Worm (Caenorhabditis elegans) whole organism, L4 larva: ENCODE data around the gene C04G6.11.

Experiments
- F10B5.3 ChIP-seq: sonication (generic microtip); optimal IDR thresholded peaks from 2 replicates; lab custom pipeline; 2016; ENCODE audit warnings: mild to moderate bottlenecking, missing genetic modification characterization, missing compliant biosample characterization
- T26A8.4 ChIP-seq: fragments of 200-800 bp; sonication (Bioruptor generic); IDR thresholded peaks from 2 replicates; pipeline ENCODE4 v1.3.6; 2022; ENCODE audit warnings: missing genetic modification characterization, missing compliant biosample characterization
- Y48G9A.11 ChIP-seq: fragments of 200-800 bp; sonication (Bioruptor generic); IDR thresholded peaks from 2 replicates; pipeline ENCODE4 v1.3.6; 2022; ENCODE audit warnings: missing genetic modification reagents, missing genetic modification characterization, missing compliant biosample characterization
- ZK546.5 ChIP-seq, 2 experiments: sonication (generic microtip); optimal IDR thresholded peaks; 2 replicates each; lab custom pipeline; 2017; ENCODE audit warnings: missing biosample characterization in 2 of 2, missing genetic modification characterization in 2 of 2
- ama-1 ChIP-seq: fragments of 150-350 bp; optimal IDR thresholded peaks from 2 replicates; lab custom pipeline; 2014; ENCODE audit warnings: inconsistent platforms, mixed read lengths
- ceh-20 ChIP-seq: fragments of 200-800 bp; sonication (Bioruptor generic); IDR thresholded peaks from 2 replicates; pipeline ENCODE4 v1.3.6; 2022; ENCODE audit warnings: missing genetic modification reagents, missing genetic modification characterization, missing compliant biosample characterization
- ceh-32 ChIP-seq: sonication (generic microtip); optimal IDR thresholded peaks from 2 replicates; lab custom pipeline; 2016; ENCODE audit warnings: mild to moderate bottlenecking, missing genetic modification characterization, missing compliant biosample characterization; ENCODE audit not compliant: poor library complexity
- ceh-44 ChIP-seq: fragments of 200-800 bp; sonication (Bioruptor generic); IDR thresholded peaks from 2 replicates; pipeline ENCODE4 v1.3.6; 2022; ENCODE audit warnings: missing genetic modification reagents, missing genetic modification characterization, missing compliant biosample characterization
- daf-16 ChIP-seq, 3 experiments: sonication (generic microtip); optimal IDR thresholded peaks; 2 replicates each; lab custom pipeline; 2016 to 2017; ENCODE audit warnings: missing genetic modification characterization in 3 of 3, missing genetic modification reagents in 3 of 3, mild to moderate bottlenecking in 2 of 3, missing compliant biosample characterization in 2 of 3, missing biosample characterization in 1 of 3, moderate library complexity in 1 of 3
- daf-19 ChIP-seq: fragments of 200-800 bp; sonication (Bioruptor generic); conservative IDR thresholded peaks from 2 replicates; pipeline ENCODE4 v1.3.6; 2022; ENCODE audit warnings: missing genetic modification characterization, missing compliant biosample characterization
- dmd-8 ChIP-seq: fragments of 200-800 bp; sonication (Bioruptor generic); IDR thresholded peaks from 2 replicates; pipeline ENCODE4 v1.3.6; 2022; ENCODE audit warnings: missing genetic modification characterization, missing compliant biosample characterization
- lin-29 ChIP-seq: fragments of 200-800 bp; sonication (Bioruptor generic); IDR thresholded peaks from 2 replicates; pipeline ENCODE4 v1.3.6; 2022; ENCODE audit warnings: missing genetic modification reagents, missing genetic modification characterization, missing compliant biosample characterization
- lin-39 ChIP-seq: fragments of 150-350 bp; optimal IDR thresholded peaks from 2 replicates; lab custom pipeline; 2014; ENCODE audit warnings: missing biosample characterization, missing genetic modification reagents, missing genetic modification characterization
- lir-3 ChIP-seq: sonication (generic microtip); optimal IDR thresholded peaks from 2 replicates; lab custom pipeline; 2016; ENCODE audit warnings: mild to moderate bottlenecking, missing genetic modification characterization, missing compliant biosample characterization
- madf-9 ChIP-seq: fragments of 200-800 bp; sonication (Bioruptor generic); conservative IDR thresholded peaks from 2 replicates; pipeline ENCODE4 v1.3.6; 2022; ENCODE audit warnings: missing genetic modification reagents, missing genetic modification characterization, missing compliant biosample characterization
- mes-2 ChIP-seq: sonication (generic microtip); optimal IDR thresholded peaks from 2 replicates; lab custom pipeline; 2016; ENCODE audit warnings: missing genotype, mild to moderate bottlenecking, missing genetic modification characterization, missing compliant biosample characterization; ENCODE audit not compliant: poor library complexity, severe bottlenecking
- nhr-102 ChIP-seq: sonication (generic microtip); optimal IDR thresholded peaks from 2 replicates; lab custom pipeline; 2016; ENCODE audit warnings: mild to moderate bottlenecking, missing genetic modification characterization, moderate library complexity, missing compliant biosample characterization
- nhr-11 ChIP-seq: fragments of 150-350 bp; optimal IDR thresholded peaks from 2 replicates; lab custom pipeline; 2014; ENCODE audit warnings: missing biosample characterization, missing genetic modification characterization
- nhr-237 ChIP-seq: sonication (generic microtip); optimal IDR thresholded peaks from 2 replicates; lab custom pipeline; 2017; ENCODE audit warnings: missing biosample characterization, missing genetic modification characterization
- nhr-42 ChIP-seq: fragments of 200-800 bp; sonication (Bioruptor generic); IDR thresholded peaks from 2 replicates; pipeline ENCODE4 v1.3.6; 2022; ENCODE audit warnings: missing genetic modification characterization, missing compliant biosample characterization
- unc-130 ChIP-seq: sonication (generic microtip); optimal IDR thresholded peaks from 2 replicates; lab custom pipeline; 2016; ENCODE audit warnings: missing genetic modification reagents, missing genetic modification characterization, missing compliant biosample characterization
- unc-62 ChIP-seq, 3 experiments: fragments of 150-350 bp in 1 of 3; sonication (generic microtip); optimal IDR thresholded peaks in 2 of 3; peaks in 1 of 3; 1 replicate in 1 of 3; 2 replicates in 2 of 3; lab custom pipeline; 2014 to 2017; ENCODE audit warnings: missing biosample characterization in 3 of 3, missing genetic modification characterization in 3 of 3, missing genetic modification reagents in 3 of 3, missing genotype in 1 of 3
- zfp-3 ChIP-seq: fragments of 200-800 bp; sonication (Bioruptor generic); conservative IDR thresholded peaks from 2 replicates; pipeline ENCODE4 v1.3.6; 2022; ENCODE audit warnings: missing genetic modification reagents, missing genetic modification characterization, missing compliant biosample characterization

C04G6.11 gene

DNA sequence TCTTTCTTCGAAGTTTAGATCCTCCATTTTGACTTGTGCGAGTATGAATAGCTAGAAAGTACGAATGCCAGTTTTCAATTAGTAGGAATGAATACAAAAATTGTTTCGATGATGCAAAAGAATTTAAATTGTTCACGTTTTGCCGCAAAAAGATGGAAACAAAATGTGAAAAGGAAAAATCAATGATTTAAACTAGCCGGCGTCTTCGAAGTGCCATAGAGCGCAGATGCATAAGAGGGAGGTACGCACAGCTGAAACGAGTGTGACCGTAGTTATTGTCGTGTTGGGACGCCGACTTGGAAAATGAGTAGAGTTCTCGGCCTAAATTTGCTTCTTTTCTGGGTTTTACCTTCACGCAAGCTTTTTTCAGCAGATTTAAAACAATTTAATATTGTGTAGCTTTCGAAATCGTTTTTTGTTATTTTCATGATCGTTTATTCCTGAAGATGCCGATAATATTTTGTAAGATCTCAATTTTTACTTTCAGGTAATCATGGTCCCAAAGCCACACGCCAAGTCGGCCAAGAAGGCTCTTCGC is 48.4 kb downstream of the C04G6.11 start, which contains the start of the genes ify-1 and rpl-22 (continued):
- TF ChIP-seq unc-62 (GFP tag; optimal IDR thresholded peaks at IDR 0.05 in 1 of 2; lab: Kevin White, UChicago), result peak in 1 of 2 experiments; percentile 98
- peak; percentile 35 for TF ChIP-seq unc-62 (tag; optimal IDR thresholded peaks at IDR 0.05; lab: Kevin White, UChicago)
- no peak for TF ChIP-seq nhr-42 (GFP tag; lab: Robert Waterston, UW)
- TF ChIP-seq dmd-8 (GFP tag; lab: Robert Waterston, UW), result peak; percentile 20; the same call in 1 of the 2 replicates
- TF ChIP-seq lin-29 (GFP tag; lab: Robert Waterston, UW), result no peak
- peak; percentile 50; the same call in 1 of the 2 replicates for TF ChIP-seq zfp-3 (GFP tag; lab: Robert Waterston, UW)
- peak; percentile 43 for TF ChIP-seq F10B5.3 (tag; lab: Kevin White, UChicago)
- TF ChIP-seq nhr-237 (tag; lab: Kevin White, UChicago), result no peak
- TF ChIP-seq ZK546.5 (tag; optimal IDR thresholded peaks at IDR 0.05; lab: Kevin White, UChicago), result peak in 1 of 2 experiments; percentile 16
- no peak for TF ChIP-seq lin-39
- peak; percentile 86 for TF ChIP-seq T26A8.4 (GFP tag; lab: Robert Waterston, UW)
- TF ChIP-seq ceh-32, result no peak
- TF ChIP-seq daf-16 (GFP tag; optimal IDR thresholded peaks at IDR 0.05; lab: Kevin White, UChicago), result peak in 1 of 2 experiments; percentile 38
- TF ChIP-seq daf-16 (tag; optimal IDR thresholded peaks at IDR 0.05; lab: Kevin White, UChicago), result peak; percentile 84
- TF ChIP-seq nhr-102 (tag; lab: Kevin White, UChicago), result peak; percentile 82
- TF ChIP-seq daf-19 (GFP tag; lab: Robert Waterston, UW), result no peak
- TF ChIP-seq lir-3 (tag; lab: Kevin White, UChicago), result no peak
- TF ChIP-seq ceh-20, result peak; percentile 61; the same call in 1 of the 2 replicates
- TF ChIP-seq madf-9 (GFP tag; lab: Robert Waterston, UW), result 0 out of 2 replicates have a peak, but pooled peaks have one; percentile 21
- peak; percentile 81 for TF ChIP-seq unc-130
- no peak for TF ChIP-seq ceh-44 (GFP tag; lab: Robert Waterston, UW)
- TF ChIP-seq mes-2 (tag; lab: Kevin White, UChicago), result peak; percentile 96
- TF ChIP-seq nhr-11 (tag; lab: Kevin White, UChicago), result peak; percentile 90
- TF ChIP-seq ama-1 (lab: Kevin White, UChicago), result peak; percentile 75
- no peak for TF ChIP-seq Y48G9A.11 (GFP tag; lab: Robert Waterston, UW)
